Worm (Caenorhabditis elegans) whole organism, young adult: ENCODE results near the gene Y59A8B.12.
A peak's percentile ranks its signal among the peaks of the same experiment; 100 is the strongest.

Source experiments
- B0035.1 ChIP-seq: sonication (generic microtip); optimal IDR thresholded peaks from 2 replicates; lab custom pipeline; 2016; ENCODE audit warnings: missing genetic modification characterization, mild to moderate bottlenecking, missing compliant biosample characterization, missing genotype, missing genetic modification reagents
- B0261.1 ChIP-seq: sonication (generic microtip); optimal IDR thresholded peaks from 2 replicates; lab custom pipeline; 2016; ENCODE audit warnings: mild to moderate bottlenecking, missing genetic modification characterization, moderate library complexity, missing compliant biosample characterization
- B0336.3 ChIP-seq: fragments of 200-800 bp; sonication (Bioruptor generic); IDR thresholded peaks from 2 replicates; pipeline ENCODE4 v1.3.6; 2022; ENCODE audit warnings: missing genetic modification characterization, missing compliant biosample characterization
- C17E4.6 ChIP-seq: fragments of 200-800 bp; sonication (Bioruptor generic); IDR thresholded peaks from 2 replicates; pipeline ENCODE4 v1.3.6; 2022; ENCODE audit warnings: missing genetic modification reagents, missing genetic modification characterization, missing compliant biosample characterization
- F10E7.11 ChIP-seq: sonication (generic microtip); optimal IDR thresholded peaks from 2 replicates; lab custom pipeline; 2017; ENCODE audit warnings: mild to moderate bottlenecking, missing genetic modification characterization, moderate library complexity, missing compliant biosample characterization
- F33H1.4 ChIP-seq: fragments of 200-800 bp; sonication (Bioruptor generic); IDR thresholded peaks from 2 replicates; pipeline ENCODE4 v1.3.6; 2022; ENCODE audit warnings: missing genetic modification reagents, missing genetic modification characterization, missing compliant biosample characterization
- F39B2.1 ChIP-seq: fragments of 200-800 bp; sonication (Bioruptor generic); IDR thresholded peaks from 2 replicates; pipeline ENCODE4 v1.3.6; 2022; ENCODE audit warnings: missing genetic modification reagents, missing genetic modification characterization, missing compliant biosample characterization
- F52B5.7 ChIP-seq: sonication (generic microtip); optimal IDR thresholded peaks from 2 replicates; lab custom pipeline; 2016; ENCODE audit warnings: mild to moderate bottlenecking, missing genetic modification characterization, missing compliant biosample characterization
- K11D2.4 ChIP-seq: fragments of 200-800 bp; sonication (Bioruptor generic); IDR thresholded peaks from 2 replicates; pipeline ENCODE4 v1.3.6; 2022; ENCODE audit warnings: missing genetic modification reagents, missing genetic modification characterization, missing compliant biosample characterization
- K12H6.12 ChIP-seq: fragments of 200-800 bp; sonication (Bioruptor generic); optimal IDR thresholded peaks from 2 replicates; lab custom pipeline; 2018; ENCODE audit warnings: mild to moderate bottlenecking, missing genetic modification characterization, missing compliant biosample characterization
- T07F8.4 ChIP-seq: sonication (generic microtip); optimal IDR thresholded peaks from 2 replicates; lab custom pipeline; 2016; ENCODE audit warnings: mild to moderate bottlenecking, missing genetic modification characterization, moderate library complexity, missing compliant biosample characterization
- Y53G8AR.9 ChIP-seq: fragments of 200-800 bp; sonication (Bioruptor generic); conservative IDR thresholded peaks from 2 replicates; pipeline ENCODE4 v1.3.6; 2022; ENCODE audit warnings: missing genetic modification reagents, missing genetic modification characterization, missing compliant biosample characterization
- Y56A3A.18 ChIP-seq: fragments of 200-800 bp; sonication (Bioruptor generic); IDR thresholded peaks from 2 replicates; pipeline ENCODE4 v1.3.6; 2022; ENCODE audit warnings: missing genetic modification reagents, missing genetic modification characterization, missing compliant biosample characterization
- ama-1 ChIP-seq, 3 experiments: fragments of 150-350 bp in 1 of 3; sonication (generic microtip) in 2 of 3; optimal IDR thresholded peaks; 2 replicates each; lab custom pipeline; 2014 to 2018; ENCODE audit warnings: missing biosample characterization in 2 of 3, missing genetic modification characterization in 2 of 3, missing genetic modification reagents in 2 of 3
- aptf-2 ChIP-seq: fragments of 200-800 bp; sonication (Bioruptor generic); conservative IDR thresholded peaks from 2 replicates; pipeline ENCODE4 v1.3.6; 2022; ENCODE audit warnings: missing genetic modification reagents, missing genetic modification characterization, missing compliant biosample characterization
- attf-5 ChIP-seq: fragments of 200-800 bp; sonication (Bioruptor generic); optimal IDR thresholded peaks from 2 replicates; lab custom pipeline; 2018; ENCODE audit warnings: mild to moderate bottlenecking, missing genetic modification characterization, missing compliant biosample characterization
- attf-6 ChIP-seq: fragments of 200-800 bp; sonication (Bioruptor generic); IDR thresholded peaks from 2 replicates; pipeline ENCODE4 v1.3.6; 2022; ENCODE audit warnings: missing genetic modification reagents, missing genetic modification characterization, missing compliant biosample characterization
- cebp-2 ChIP-seq: fragments of 200-800 bp; sonication (Bioruptor generic); IDR thresholded peaks from 2 replicates; pipeline ENCODE4 v1.3.6; 2022; ENCODE audit warnings: missing genetic modification characterization, missing compliant biosample characterization
- ceh-100 ChIP-seq: fragments of 200-800 bp; sonication (Bioruptor generic); IDR thresholded peaks from 2 replicates; pipeline ENCODE4 v1.3.6; 2022; ENCODE audit warnings: missing genetic modification reagents, missing genetic modification characterization, missing compliant biosample characterization
- ceh-40 ChIP-seq: fragments of 200-800 bp; sonication (Bioruptor generic); IDR thresholded peaks from 2 replicates; pipeline ENCODE4 v1.3.6; 2022; ENCODE audit warnings: missing genetic modification characterization, missing compliant biosample characterization
- dpff-1 ChIP-seq: sonication (generic microtip); optimal IDR thresholded peaks from 2 replicates; lab custom pipeline; 2017; ENCODE audit warnings: mild to moderate bottlenecking, missing genetic modification characterization, missing compliant biosample characterization
- egl-44 ChIP-seq: fragments of 200-800 bp; sonication (Bioruptor generic); IDR thresholded peaks from 2 replicates; pipeline ENCODE4 v1.3.6; 2022; ENCODE audit warnings: missing genetic modification reagents, missing genetic modification characterization, missing compliant biosample characterization
- ekl-4 ChIP-seq: fragments of 200-800 bp; sonication (Bioruptor generic); IDR thresholded peaks from 2 replicates; pipeline ENCODE4 v1.3.6; 2022; ENCODE audit warnings: missing genetic modification reagents, missing genetic modification characterization, missing compliant biosample characterization
- fkh-3 ChIP-seq: sonication (generic microtip); optimal IDR thresholded peaks from 2 replicates; lab custom pipeline; 2016; ENCODE audit warnings: mild to moderate bottlenecking, missing genetic modification characterization, missing compliant biosample characterization
- gei-17 ChIP-seq: fragments of 200-800 bp; sonication (Bioruptor generic); optimal IDR thresholded peaks from 2 replicates; lab custom pipeline; 2018; ENCODE audit warnings: mild to moderate bottlenecking, missing genetic modification characterization, missing compliant biosample characterization
- him-1 ChIP-seq: sonication (generic microtip); optimal IDR thresholded peaks from 2 replicates; lab custom pipeline; 2016; ENCODE audit warnings: missing genotype, missing genetic modification reagents, missing genetic modification characterization, missing compliant biosample characterization
- lag-1 ChIP-seq: fragments of 200-800 bp; sonication (Bioruptor generic); IDR thresholded peaks from 2 replicates; pipeline ENCODE4 v1.3.6; 2022; ENCODE audit warnings: missing genetic modification reagents, missing genetic modification characterization, missing compliant biosample characterization
- let-526 ChIP-seq: fragments of 200-800 bp; sonication (Bioruptor generic); IDR thresholded peaks from 2 replicates; pipeline ENCODE4 v1.3.6; 2022; ENCODE audit warnings: missing genetic modification reagents, missing genetic modification characterization, missing compliant biosample characterization
- lin-54 ChIP-seq: fragments of 200-800 bp; sonication (Bioruptor generic); optimal IDR thresholded peaks from 2 replicates; lab custom pipeline; 2018; ENCODE audit warnings: mild to moderate bottlenecking, missing genetic modification characterization, missing compliant biosample characterization
- mel-28 ChIP-seq: sonication (generic microtip); optimal IDR thresholded peaks from 2 replicates; lab custom pipeline; 2016; ENCODE audit warnings: borderline replicate concordance, mild to moderate bottlenecking, missing genetic modification characterization, missing compliant biosample characterization
- mes-4 ChIP-seq: sonication (generic microtip); optimal IDR thresholded peaks from 2 replicates; lab custom pipeline; 2016; ENCODE audit warnings: missing genotype, missing genetic modification characterization, missing compliant biosample characterization
- nfyb-1 ChIP-seq: fragments of 200-800 bp; sonication (Bioruptor generic); IDR thresholded peaks from 2 replicates; pipeline ENCODE4 v1.3.6; 2022; ENCODE audit warnings: missing genetic modification reagents, missing genetic modification characterization, missing compliant biosample characterization
- nhr-80 ChIP-seq: sonication (generic microtip); optimal IDR thresholded peaks from 2 replicates; lab custom pipeline; 2016; ENCODE audit warnings: missing genetic modification characterization, missing compliant biosample characterization
- pbrm-1 ChIP-seq: fragments of 200-800 bp; sonication (Bioruptor generic); IDR thresholded peaks from 2 replicates; pipeline ENCODE4 v1.3.6; 2022; ENCODE audit warnings: missing genetic modification reagents, missing genetic modification characterization, missing compliant biosample characterization
- rcor-1 ChIP-seq: fragments of 200-800 bp; sonication (Bioruptor generic); IDR thresholded peaks from 2 replicates; pipeline ENCODE4 v1.3.6; 2022; ENCODE audit warnings: missing genetic modification reagents, missing genetic modification characterization, missing compliant biosample characterization
- rec-8 ChIP-seq, 2 experiments: sonication (generic microtip); optimal IDR thresholded peaks; 2 replicates each; lab custom pipeline; 2016; ENCODE audit warnings: mild to moderate bottlenecking in 2 of 2, missing genetic modification characterization in 2 of 2, missing genetic modification reagents in 2 of 2, missing genotype in 2 of 2, missing biosample characterization in 1 of 2, missing compliant biosample characterization in 1 of 2, moderate library complexity in 1 of 2
- repo-1 ChIP-seq: sonication (generic microtip); optimal IDR thresholded peaks from 2 replicates; lab custom pipeline; 2017; ENCODE audit warnings: mild to moderate bottlenecking, missing genetic modification characterization, missing compliant biosample characterization
- sdz-38 ChIP-seq: sonication (generic microtip); optimal IDR thresholded peaks from 2 replicates; lab custom pipeline; 2016; ENCODE audit warnings: missing genotype, missing genetic modification characterization, missing compliant biosample characterization
- sea-2 ChIP-seq: fragments of 200-800 bp; sonication (Bioruptor generic); IDR thresholded peaks from 2 replicates; pipeline ENCODE4 v1.3.6; 2022; ENCODE audit warnings: missing genetic modification characterization, missing compliant biosample characterization
- snpc-1.3 ChIP-seq: sonication (generic microtip); optimal IDR thresholded peaks from 2 replicates; lab custom pipeline; 2017; ENCODE audit warnings: missing genetic modification characterization, mild to moderate bottlenecking, missing compliant biosample characterization, antibody characterized with exemption, moderate library complexity, missing genotype, missing genetic modification reagents; ENCODE audit not compliant: insufficient read depth
- somi-1 ChIP-seq: fragments of 200-800 bp; sonication (Bioruptor generic); optimal IDR thresholded peaks from 2 replicates; lab custom pipeline; 2018; ENCODE audit warnings: mild to moderate bottlenecking, missing genetic modification characterization, missing compliant biosample characterization
- tbp1 ChIP-seq: fragments of 200-800 bp; sonication (Bioruptor generic); optimal IDR thresholded peaks from 2 replicates; lab custom pipeline; 2018; ENCODE audit warnings: mild to moderate bottlenecking, missing genetic modification characterization, missing compliant biosample characterization
- unc-130 ChIP-seq: sonication (generic microtip); optimal IDR thresholded peaks from 2 replicates; lab custom pipeline; 2016; ENCODE audit warnings: missing genetic modification reagents, missing genetic modification characterization, missing compliant biosample characterization
- zfh-2 ChIP-seq: fragments of 200-800 bp; sonication (Bioruptor generic); conservative IDR thresholded peaks from 2 replicates; pipeline ENCODE4 v1.3.6; 2022; ENCODE audit warnings: missing genetic modification reagents, missing genetic modification characterization, missing compliant biosample characterization
- ztf-18 ChIP-seq: sonication (generic microtip); optimal IDR thresholded peaks from 2 replicates; lab custom pipeline; 2016; ENCODE audit warnings: missing genotype, mild to moderate bottlenecking, missing genetic modification characterization, missing compliant biosample characterization
- ztf-22 ChIP-seq: fragments of 200-800 bp; sonication (Bioruptor generic); optimal IDR thresholded peaks from 2 replicates; lab custom pipeline; 2018; ENCODE audit warnings: mild to moderate bottlenecking, missing genetic modification characterization, moderate library complexity, missing compliant biosample characterization
- ztf-28 ChIP-seq: fragments of 200-800 bp; sonication (Bioruptor generic); IDR thresholded peaks from 2 replicates; pipeline ENCODE4 v1.3.6; 2022; ENCODE audit warnings: missing genetic modification reagents, missing genetic modification characterization, missing compliant biosample characterization
- ztf-3 ChIP-seq: fragments of 200-800 bp; sonication (Bioruptor generic); optimal IDR thresholded peaks from 2 replicates; lab custom pipeline; 2018; ENCODE audit warnings: mild to moderate bottlenecking, missing genetic modification characterization, missing compliant biosample characterization

Gene Y59A8B.12

ce11 chrV:18085150-18085833, 732 bp downstream of the Y59A8B.12 start, which contains the start of gene fbxa-106 (continued):
- TF ChIP-seq C17E4.6 (no peak), B0035.1 (tag; lab: Kevin White, UChicago) (no peak), Y56A3A.18 (GFP tag; lab: Robert Waterston, UW) (no peak), ekl-4 (GFP tag; lab: Robert Waterston, UW) (no peak), lag-1 (GFP tag; lab: Robert Waterston, UW) (no peak), mel-28 (tag; lab: Kevin White, UChicago) (no peak), B0336.3 (peak; percentile 66), attf-5 (GFP tag; lab: Kevin White, UChicago) (no peak), rcor-1 (0 out of 2 replicates have a peak, but pooled peaks have one; percentile 36), somi-1 (GFP tag; lab: Kevin White, UChicago) (no peak), nfyb-1 (GFP tag; lab: Robert Waterston, UW) (no peak), him-1 (no peak), ztf-18 (tag; lab: Kevin White, UChicago) (no peak), sdz-38 (no peak), gei-17 (no peak), zfh-2 (no peak), dpff-1 (no peak), let-526 (no peak), T07F8.4 (no peak), F39B2.1 (GFP tag; lab: Robert Waterston, UW) (no peak), cebp-2 (GFP tag; lab: Robert Waterston, UW) (no peak), F33H1.4 (GFP tag; lab: Robert Waterston, UW) (no peak), repo-1 (peak; percentile 14), ztf-28 (no peak), K12H6.12 (no peak), K11D2.4 (GFP tag; lab: Robert Waterston, UW) (no peak), ceh-40 (GFP tag; lab: Robert Waterston, UW) (no peak), pbrm-1 (GFP tag; lab: Robert Waterston, UW) (peak; percentile 48), aptf-2 (GFP tag; lab: Robert Waterston, UW) (no peak), B0261.1 (no peak), lin-54 (GFP tag; lab: Kevin White, UChicago) (peak; percentile 47), Y53G8AR.9 (GFP tag; lab: Robert Waterston, UW) (0 out of 2 replicates have a peak, but pooled peaks have one; percentile 42), fkh-3 (tag; lab: Kevin White, UChicago) (no peak), snpc-1.3 (tag; lab: Kevin White, UChicago) (no peak), rec-8 (tag; optimal IDR thresholded peaks at IDR 0.05; lab: Kevin White, UChicago) (no peak), tbp1 (GFP tag; lab: Kevin White, UChicago) (peak; percentile 56), ztf-22 (no peak), ceh-100 (GFP tag; lab: Robert Waterston, UW) (no peak), egl-44 (GFP tag; lab: Robert Waterston, UW) (0 out of 2 replicates have a peak, but pooled peaks have one; percentile 26), sea-2 (GFP tag; lab: Robert Waterston, UW) (no peak), F52B5.7 (tag; lab: Kevin White, UChicago) (no peak), ztf-3 (GFP tag; lab: Kevin White, UChicago) (no peak), unc-130 (GFP tag; lab: Kevin White, UChicago) (no peak), mes-4 (no peak), F10E7.11 (tag; lab: Kevin White, UChicago) (no peak), attf-6 (no peak; the same call in 1 of the 2 replicates), nhr-80 (tag; lab: Kevin White, UChicago) (no peak), ama-1 (optimal IDR thresholded peaks at IDR 0.05; lab: Kevin White, UChicago) (no peak), ama-1 (GFP tag; optimal IDR thresholded peaks at IDR 0.05; lab: Kevin White, UChicago) (no peak)
